Worm (Caenorhabditis elegans): Measurements from ENCODE around the gene gly-9.

The gly-9 gene

DNA sequence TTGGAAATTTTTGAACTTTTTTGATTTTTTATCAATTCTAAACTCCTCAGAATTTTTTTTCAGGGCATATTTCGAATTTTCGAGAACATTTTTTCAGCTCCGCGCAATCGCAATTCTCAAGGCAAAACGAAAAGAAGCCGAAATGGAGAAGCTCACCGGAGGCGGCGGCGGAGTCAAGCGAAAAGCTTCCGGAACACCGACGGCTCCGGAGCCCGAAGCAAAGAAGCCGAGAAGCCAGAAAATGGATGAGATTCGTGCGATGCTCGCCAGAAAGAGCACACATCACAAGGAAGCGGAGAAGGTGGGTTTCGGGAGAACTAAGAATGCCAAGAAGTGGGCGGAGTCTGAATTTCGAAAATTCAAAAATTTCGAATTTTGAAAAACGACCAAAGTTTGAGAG is 33.7 kb upstream of the gly-9 start:
- TF ChIP-seq nhr-11 (tag; optimal IDR thresholded peaks at IDR 0.05) (no peak), skn-1 (tag; optimal IDR thresholded peaks at IDR 0.05) (no peak), nhr-43 (tag; optimal IDR thresholded peaks at IDR 0.05; ENCODE audit: poor library complexity, severe bottlenecking) (no peak), elt-1 (tag; optimal IDR thresholded peaks at IDR 0.05) (no peak), mdl-1 (tag; optimal IDR thresholded peaks at IDR 0.05) (no peak), nhr-28 (tag; optimal IDR thresholded peaks at IDR 0.05) (no peak), egl-27 (tag; optimal IDR thresholded peaks at IDR 0.05) (no peak), lin-15B (tag; optimal IDR thresholded peaks at IDR 0.05) (no peak), nhr-77 (tag; optimal IDR thresholded peaks at IDR 0.05) (no peak), aly-2 (tag; optimal IDR thresholded peaks at IDR 0.05) (no peak), ceh-28 (tag; optimal IDR thresholded peaks at IDR 0.05) (no peak), unc-39 (tag; optimal IDR thresholded peaks at IDR 0.05) (no peak), fkh-2 (tag; optimal IDR thresholded peaks at IDR 0.05) (no peak), nhr-237 (tag; optimal IDR thresholded peaks at IDR 0.05) (no peak), fos-1 (tag; optimal IDR thresholded peaks at IDR 0.05) (no peak), ztf-11 (tag; optimal IDR thresholded peaks at IDR 0.05) (no peak), ceh-82 (tag; optimal IDR thresholded peaks at IDR 0.05) (no peak), unc-62 (GFP tag; optimal IDR thresholded peaks at IDR 0.05) (no peak), zag-1 (tag; optimal IDR thresholded peaks at IDR 0.05) (no peak)

- TF ChIP-seq sea-2 (GFP tag; optimal IDR thresholded peaks at IDR 0.05) (no peak), elt-2 (tag; optimal IDR thresholded peaks at IDR 0.05) (no peak), mdl-1 (tag; optimal IDR thresholded peaks at IDR 0.05) (no peak), unc-39 (tag; optimal IDR thresholded peaks at IDR 0.05) (no peak), egl-27 (tag; optimal IDR thresholded peaks at IDR 0.05) (no peak), pqm-1 (tag; optimal IDR thresholded peaks at IDR 0.05) (no peak), zag-1 (tag; optimal IDR thresholded peaks at IDR 0.05) (no peak), unc-62 (GFP tag; optimal IDR thresholded peaks at IDR 0.05) (no peak), R02D3.7 (tag; optimal IDR thresholded peaks at IDR 0.05) (no peak), lin-15B (tag; optimal IDR thresholded peaks at IDR 0.05) (no peak)
Observed at ce11 chrIII:11318131-11318530, 27.8 kb upstream of the gly-9 start, which contains the start of gene teg-1. teg-1 (minus strand) TSS chrIII:11318231.

DNA sequence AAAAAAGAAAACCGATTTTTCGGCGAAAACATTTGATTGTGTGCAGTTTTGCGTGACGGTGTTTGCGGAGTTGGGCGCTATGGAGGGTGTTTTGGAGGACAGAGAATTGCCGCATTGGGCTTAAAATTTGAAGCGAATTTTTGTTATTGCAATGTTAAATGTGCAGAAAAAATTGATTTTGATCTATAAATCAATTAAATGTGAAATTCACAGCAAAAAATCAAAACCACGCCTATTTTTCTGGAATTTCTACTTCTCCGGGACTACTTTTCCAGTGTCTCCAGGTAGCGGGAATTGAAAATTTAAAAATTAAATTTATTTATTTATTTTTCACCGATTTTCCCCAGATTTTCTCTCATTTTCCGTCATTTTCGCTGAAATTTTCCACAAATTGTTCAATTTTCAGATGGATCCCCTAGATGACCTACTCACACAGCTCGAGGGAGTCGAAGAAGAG is 26.8 kb upstream of the gly-9 start, which contains the start of gene mcm-10:
mcm-10 (plus strand) TSS at position 407 of the 457 bp plus-strand sequence.
- TF ChIP-seq pha-4 (tag; optimal IDR thresholded peaks at IDR 0.05) (peak; percentile 23), nhr-76 (tag; optimal IDR thresholded peaks at IDR 0.05) (no peak), fkh-10 (GFP tag; optimal IDR thresholded peaks at IDR 0.05) (peak; percentile 45), unc-39 (tag; optimal IDR thresholded peaks at IDR 0.05) (no peak), R02D3.7 (tag; optimal IDR thresholded peaks at IDR 0.05) (peak; percentile 18), unc-62 (GFP tag; optimal IDR thresholded peaks at IDR 0.05) (no peak), ztf-4 (tag; optimal IDR thresholded peaks at IDR 0.05) (no peak), fkh-2 (tag; optimal IDR thresholded peaks at IDR 0.05) (no peak), ama-1 (optimal IDR thresholded peaks at IDR 0.05) (peak; percentile 11), hmg-11 (tag; optimal IDR thresholded peaks at IDR 0.05) (peak; percentile 83), lin-15B (tag; optimal IDR thresholded peaks at IDR 0.05) (peak; percentile 72), nhr-43 (tag; optimal IDR thresholded peaks at IDR 0.05; ENCODE audit: poor library complexity, severe bottlenecking) (no peak), ceh-16 (tag; optimal IDR thresholded peaks at IDR 0.05) (no peak), ceh-28 (tag; optimal IDR thresholded peaks at IDR 0.05) (peak; percentile 35), egl-27 (tag; optimal IDR thresholded peaks at IDR 0.05) (no peak), ZK546.5 (tag; optimal IDR thresholded peaks at IDR 0.05) (no peak), nhr-11 (tag; optimal IDR thresholded peaks at IDR 0.05) (no peak), ceh-82 (tag; optimal IDR thresholded peaks at IDR 0.05) (no peak), nhr-67 (tag; optimal IDR thresholded peaks at IDR 0.05) (no peak), aly-2 (tag; optimal IDR thresholded peaks at IDR 0.05) (no peak), mml-1 (tag; optimal IDR thresholded peaks at IDR 0.05) (no peak), sea-2 (GFP tag; optimal IDR thresholded peaks at IDR 0.05) (no peak), jun-1 (tag; optimal IDR thresholded peaks at IDR 0.05) (peak; percentile 63), nhr-12 (tag; optimal IDR thresholded peaks at IDR 0.05) (no peak), nhr-25 (tag; optimal IDR thresholded peaks at IDR 0.05) (peak; percentile 46), daf-12 (tag; optimal IDR thresholded peaks at IDR 0.05) (no peak), eor-1 (tag; optimal IDR thresholded peaks at IDR 0.05) (no peak), nhr-237 (tag; optimal IDR thresholded peaks at IDR 0.05) (no peak), fos-1 (tag; optimal IDR thresholded peaks at IDR 0.05) (no peak), skn-1 (tag; optimal IDR thresholded peaks at IDR 0.05) (peak; percentile 36), elt-1 (tag; optimal IDR thresholded peaks at IDR 0.05) (no peak), lsy-12 (tag; optimal IDR thresholded peaks at IDR 0.05) (no peak), pqm-1 (tag; optimal IDR thresholded peaks at IDR 0.05) (peak; percentile 12), nhr-77 (tag; optimal IDR thresholded peaks at IDR 0.05) (no peak), zag-1 (tag; optimal IDR thresholded peaks at IDR 0.05) (no peak), nhr-23 (tag; optimal IDR thresholded peaks at IDR 0.05) (peak; percentile 39), tbx-2 (tag; optimal IDR thresholded peaks at IDR 0.05) (no peak), ztf-11 (tag; optimal IDR thresholded peaks at IDR 0.05) (no peak), nhr-28 (tag; optimal IDR thresholded peaks at IDR 0.05) (no peak), snpc-4 (tag; optimal IDR thresholded peaks at IDR 0.05) (no peak), egl-5 (tag; optimal IDR thresholded peaks at IDR 0.05) (peak; percentile 20), elt-2 (tag; optimal IDR thresholded peaks at IDR 0.05) (peak; percentile 38), elt-3 (tag; optimal IDR thresholded peaks at IDR 0.05) (no peak), mdl-1 (tag; optimal IDR thresholded peaks at IDR 0.05) (no peak), ceh-9 (tag; optimal IDR thresholded peaks at IDR 0.05) (no peak), nfya-1 (tag; optimal IDR thresholded peaks at IDR 0.05; ENCODE audit: insufficient read depth) (peak; percentile 67)
